Worm (Caenorhabditis elegans) whole organism, L1 larva: ENCODE data around the gene F18E3.11.

ENCODE experiments used
- F16B12.6 ChIP-seq: fragments of 150-350 bp; optimal IDR thresholded peaks from 2 replicates; lab custom pipeline; 2014; ENCODE audit warnings: missing biosample characterization, missing genetic modification characterization
- ceh-82 ChIP-seq, 3 experiments: fragments of 150-350 bp in 1 of 3; sonication (generic microtip) in 2 of 3; optimal IDR thresholded peaks; 2 replicates each; lab custom pipeline; 2014 to 2017; ENCODE audit warnings: missing biosample characterization in 3 of 3, missing genetic modification characterization in 3 of 3
- ceh-88 ChIP-seq: fragments of 200-800 bp; sonication (Bioruptor generic); IDR thresholded peaks from 2 replicates; pipeline ENCODE4 v1.3.6; 2022; ENCODE audit warnings: missing genetic modification characterization, missing compliant biosample characterization
- jun-1 ChIP-seq: fragments of 150-350 bp; optimal IDR thresholded peaks from 2 replicates; lab custom pipeline; 2014; ENCODE audit warnings: missing biosample characterization, missing genetic modification reagents, missing genetic modification characterization
- unc-130 ChIP-seq: fragments of 150-350 bp; optimal IDR thresholded peaks from 2 replicates; lab custom pipeline; 2017; ENCODE audit warnings: missing biosample characterization, missing genetic modification characterization, inconsistent platforms

ce11 chrV:7400095-7400494 is 13.2 kb upstream of the F18E3.11 start, which contains the start of gene cnc-9:
- TF ChIP-seq jun-1 (no peak), unc-130 (tag; lab: Kevin White, UChicago) (no peak), F16B12.6 (tag; lab: Kevin White, UChicago) (no peak), ceh-82 (tag; optimal IDR thresholded peaks at IDR 0.05; lab: Kevin White, UChicago) (no peak), ceh-88 (GFP tag; lab: Robert Waterston, UW) (no peak)
